Fruit fly (Drosophila melanogaster) whole organism, prepupa: ENCODE results near the gene CG11601.
A peak's percentile ranks its signal among the peaks of the same experiment; 100 is the strongest.

ENCODE experiments used
- Ets96B ChIP-seq: fragments of 200-800 bp; optimal IDR thresholded peaks from 2 replicates; lab custom pipeline; 2019; ENCODE audit warnings: missing biosample characterization, mild to moderate bottlenecking, missing genetic modification characterization, moderate library complexity
- Hr4 ChIP-seq: fragments of 200-800 bp; sonication (Bioruptor generic); optimal IDR thresholded peaks from 3 replicates; lab custom pipeline; 2016; ENCODE audit warnings: missing biosample characterization, missing genetic modification characterization
- Sox14 ChIP-seq: fragments of 200-800 bp; sonication (Bioruptor generic); optimal IDR thresholded peaks from 3 replicates; lab custom pipeline; 2016; ENCODE audit warnings: missing biosample characterization, missing genetic modification characterization
- ss ChIP-seq, 2 experiments: fragments of 200-800 bp; sonication (Bioruptor generic); optimal IDR thresholded peaks; 2 replicates in 1 of 2; 3 replicates in 1 of 2; lab custom pipeline; 2017 to 2018; ENCODE audit warnings: mild to moderate bottlenecking in 2 of 2, missing biosample characterization in 2 of 2, missing genetic modification characterization in 2 of 2, moderate library complexity in 1 of 2

dm6 chr2L:247845-248473 is 35.1 kb downstream of the CG11601 start:
- peak; percentile 67 for TF ChIP-seq Ets96B (tag; lab: Kevin White, UChicago)
- peak; percentile 53 for TF ChIP-seq Sox14 (GFP tag; lab: Kevin White, UChicago)
- TF ChIP-seq Hr4 = peak; percentile 66
- peak in 1 of 2 experiments; percentile 41 for TF ChIP-seq ss (GFP tag; optimal IDR thresholded peaks at IDR 0.05; lab: Kevin White, UChicago)
